Fruit fly (Drosophila melanogaster) whole organism, embryonic: ENCODE results near the gene CG13995.
A peak's percentile ranks its signal among the peaks of the same experiment; 100 is the strongest.

Source experiments
- Bgb ChIP-seq: fragments of 200-800 bp; sonication (Bioruptor generic); IDR thresholded peaks from 2 replicates; pipeline ENCODE4 v1.3.6; 2022; ENCODE audit warnings: missing biosample characterization, missing genetic modification characterization; ENCODE audit not compliant: partially characterized antibody
- C15 ChIP-seq: fragments of 200-800 bp; sonication (Bioruptor generic); IDR thresholded peaks from 3 replicates; pipeline ENCODE4 v1.3.6; 2022; ENCODE audit warnings: missing biosample characterization, missing genetic modification characterization
- CG10147 ChIP-seq: fragments of 200-800 bp; sonication (Bioruptor generic); optimal IDR thresholded peaks from 2 replicates; lab custom pipeline; 2019; ENCODE audit warnings: missing biosample characterization, mild to moderate bottlenecking, missing genetic modification characterization, moderate library complexity
- CG10431 ChIP-seq: fragments of 200-800 bp; sonication (Bioruptor generic); optimal IDR thresholded peaks from 3 replicates; lab custom pipeline; 2018; ENCODE audit warnings: missing biosample characterization, mild to moderate bottlenecking, missing genetic modification characterization
- CG13424 ChIP-seq: fragments of 200-800 bp; sonication (Bioruptor generic); optimal IDR thresholded peaks from 2 replicates; lab custom pipeline; 2019; ENCODE audit warnings: missing biosample characterization, mild to moderate bottlenecking, missing genetic modification characterization, moderate library complexity
- CG13624 ChIP-seq: fragments of 200-800 bp; sonication (Bioruptor generic); optimal IDR thresholded peaks from 2 replicates; lab custom pipeline; 2016; ENCODE audit warnings: missing biosample characterization, missing genetic modification characterization
- CG17186 ChIP-seq: fragments of 200-800 bp; sonication (Bioruptor generic); optimal IDR thresholded peaks from 3 replicates; lab custom pipeline; 2017; ENCODE audit warnings: missing biosample characterization, missing genetic modification reagents, missing genetic modification characterization
- CG1792 ChIP-seq: fragments of 200-800 bp; sonication (Bioruptor generic); optimal IDR thresholded peaks from 2 replicates; lab custom pipeline; 2016; ENCODE audit warnings: missing biosample characterization, missing genetic modification characterization
- CG2116 ChIP-seq: fragments of 200-800 bp; sonication (Bioruptor generic); optimal IDR thresholded peaks from 3 replicates; lab custom pipeline; 2018; ENCODE audit warnings: missing biosample characterization, mild to moderate bottlenecking, missing genetic modification characterization
- CG2678 ChIP-seq: fragments of 200-800 bp; sonication (Bioruptor generic); optimal IDR thresholded peaks from 3 replicates; lab custom pipeline; 2019; ENCODE audit warnings: missing biosample characterization, mild to moderate bottlenecking, missing genetic modification characterization, moderate library complexity
- CG31365 ChIP-seq: fragments of 200-800 bp; sonication (Bioruptor generic); optimal IDR thresholded peaks from 2 replicates; lab custom pipeline; 2018; ENCODE audit warnings: missing biosample characterization, mild to moderate bottlenecking, missing genetic modification characterization
- CG32532 ChIP-seq: fragments of 200-800 bp; sonication (Bioruptor generic); IDR thresholded peaks from 2 replicates; pipeline ENCODE4 v1.3.6; 2022; ENCODE audit warnings: missing biosample characterization, missing genetic modification characterization
- CG4424 ChIP-seq: fragments of 200-800 bp; sonication (Bioruptor generic); optimal IDR thresholded peaks from 3 replicates; lab custom pipeline; 2016; ENCODE audit warnings: missing biosample characterization, missing genetic modification characterization
- CG6683 ChIP-seq: fragments of 200-800 bp; sonication (Bioruptor generic); optimal IDR thresholded peaks from 2 replicates; lab custom pipeline; 2017; ENCODE audit warnings: missing biosample characterization, mild to moderate bottlenecking, missing genetic modification characterization, missing genetic modification reagents
- CG6791 ChIP-seq: fragments of 200-800 bp; sonication (Bioruptor generic); IDR thresholded peaks from 3 replicates; pipeline ENCODE4 v1.3.6; 2022; ENCODE audit warnings: missing biosample characterization, missing genetic modification characterization; ENCODE audit not compliant: partially characterized antibody
- CG7372 ChIP-seq: fragments of 200-800 bp; sonication (Bioruptor generic); IDR thresholded peaks from 2 replicates; pipeline ENCODE4 v1.3.6; 2022; ENCODE audit warnings: missing biosample characterization, missing genetic modification characterization
- CHES-1-like ChIP-seq: fragments of 200-800 bp; sonication (Bioruptor generic); optimal IDR thresholded peaks from 2 replicates; lab custom pipeline; 2016; ENCODE audit warnings: missing biosample characterization, missing genetic modification characterization
- D19B ChIP-seq: fragments of 200-800 bp; sonication (Bioruptor generic); optimal IDR thresholded peaks from 2 replicates; lab custom pipeline; 2017; ENCODE audit warnings: missing biosample characterization, mild to moderate bottlenecking, missing genetic modification characterization
- Ets97D ChIP-seq: fragments of 200-800 bp; sonication (Bioruptor generic); optimal IDR thresholded peaks from 3 replicates; lab custom pipeline; 2016; ENCODE audit warnings: missing biosample characterization, missing genetic modification characterization
- H15 ChIP-seq: fragments of 200-800 bp; sonication (Bioruptor generic); IDR thresholded peaks from 3 replicates; pipeline ENCODE4 v1.3.6; 2022; ENCODE audit warnings: missing biosample characterization, missing genetic modification characterization
- Hr3 ChIP-seq: fragments of 200-800 bp; sonication (Bioruptor generic); optimal IDR thresholded peaks from 3 replicates; lab custom pipeline; 2016; ENCODE audit warnings: missing biosample characterization, missing genetic modification characterization
- Hsf ChIP-seq: fragments of 200-800 bp; sonication (Bioruptor generic); optimal IDR thresholded peaks from 3 replicates; lab custom pipeline; 2016; ENCODE audit warnings: missing biosample characterization, missing genetic modification characterization
- Lhr ChIP-seq: fragments of 200-800 bp; sonication (Bioruptor generic); optimal IDR thresholded peaks from 3 replicates; lab custom pipeline; 2017; ENCODE audit warnings: mild to moderate bottlenecking, missing biosample characterization, missing genetic modification reagents, missing genetic modification characterization
- MBD-R2 ChIP-seq: fragments of 200-800 bp; sonication (Bioruptor generic); IDR thresholded peaks from 2 replicates; pipeline ENCODE4 v1.3.6; 2022; ENCODE audit warnings: missing biosample characterization, missing genetic modification characterization
- Max ChIP-seq: fragments of 200-800 bp; sonication (Bioruptor generic); optimal IDR thresholded peaks from 2 replicates; lab custom pipeline; 2016; ENCODE audit warnings: missing biosample characterization, mild to moderate bottlenecking, missing genetic modification characterization
- Myb ChIP-seq: fragments of 200-800 bp; sonication (Bioruptor generic); optimal IDR thresholded peaks from 2 replicates; lab custom pipeline; 2016; ENCODE audit warnings: missing biosample characterization, missing genetic modification characterization
- Nf-YC ChIP-seq: fragments of 200-800 bp; optimal IDR thresholded peaks from 3 replicates; lab custom pipeline; 2019; ENCODE audit warnings: missing biosample characterization, mild to moderate bottlenecking, missing genetic modification characterization, moderate library complexity
- Sry-β ChIP-seq: fragments of 200-800 bp; sonication (Bioruptor generic); optimal IDR thresholded peaks from 2 replicates; lab custom pipeline; 2018; ENCODE audit warnings: missing biosample characterization, mild to moderate bottlenecking, missing genetic modification characterization, moderate library complexity
- Usf ChIP-seq: fragments of 200-800 bp; sonication (Bioruptor generic); optimal IDR thresholded peaks from 2 replicates; lab custom pipeline; 2017; ENCODE audit warnings: missing genotype, missing biosample characterization, missing genetic modification characterization
- az2 ChIP-seq: fragments of 200-800 bp; sonication (Bioruptor generic); optimal IDR thresholded peaks from 3 replicates; lab custom pipeline; 2016; ENCODE audit warnings: missing biosample characterization, missing genetic modification characterization
- bsh ChIP-seq, 2 experiments: fragments of 200-800 bp; sonication (Bioruptor generic); optimal IDR thresholded peaks; 2 replicates each; lab custom pipeline; 2017 to 2018; ENCODE audit warnings: mild to moderate bottlenecking in 2 of 2, missing biosample characterization in 2 of 2, missing genetic modification characterization in 2 of 2, moderate library complexity in 1 of 2
- ci ChIP-seq: fragments of 200-800 bp; sonication (Bioruptor generic); IDR thresholded peaks from 3 replicates; pipeline ENCODE4 v1.3.6; 2022; ENCODE audit warnings: missing biosample characterization, missing genetic modification characterization
- dpn ChIP-seq, 2 experiments: fragments of 200-800 bp; sonication (Bioruptor generic); optimal IDR thresholded peaks; 3 replicates each; lab custom pipeline; 2016; ENCODE audit warnings: missing biosample characterization in 2 of 2, missing genetic modification characterization in 2 of 2
- fd64A ChIP-seq: fragments of 200-800 bp; sonication (Bioruptor generic); optimal IDR thresholded peaks from 3 replicates; lab custom pipeline; 2018; ENCODE audit warnings: missing biosample characterization, mild to moderate bottlenecking, missing genetic modification characterization
- grau ChIP-seq: fragments of 200-800 bp; optimal IDR thresholded peaks from 3 replicates; lab custom pipeline; 2019; ENCODE audit warnings: missing biosample characterization, mild to moderate bottlenecking, missing genetic modification characterization, moderate library complexity
- inv ChIP-seq: fragments of 200-800 bp; sonication (Bioruptor generic); IDR thresholded peaks from 2 replicates; pipeline ENCODE4 v1.3.6; 2022; ENCODE audit warnings: missing biosample characterization, missing genetic modification characterization; ENCODE audit not compliant: partially characterized antibody
- mld ChIP-seq: fragments of 200-800 bp; sonication (Bioruptor generic); IDR thresholded peaks from 3 replicates; pipeline ENCODE4 v1.3.6; 2022; ENCODE audit warnings: missing biosample characterization, missing genetic modification characterization; ENCODE audit not compliant: partially characterized antibody
- nau ChIP-seq: fragments of 200-800 bp; sonication (Bioruptor generic); optimal IDR thresholded peaks from 3 replicates; lab custom pipeline; 2017; ENCODE audit warnings: missing biosample characterization, mild to moderate bottlenecking, missing genetic modification characterization, missing genetic modification reagents
- onecut ChIP-seq: fragments of 200-800 bp; sonication (Bioruptor generic); IDR thresholded peaks from 2 replicates; pipeline ENCODE4 v1.3.6; 2022; ENCODE audit warnings: missing biosample characterization, missing genetic modification characterization
- prd ChIP-seq, 3 experiments: fragments of >200 bp in 2 of 3; fragments of 200-800 bp in 1 of 3; sonication (Bioruptor generic) in 1 of 3; optimal IDR thresholded peaks in 2 of 3; IDR thresholded peaks in 1 of 3; 2 replicates in 2 of 3; 3 replicates in 1 of 3; pipeline versions ENCODE4 v1.3.6 to Lab custom; 2017 to 2022; ENCODE audit warnings: missing biosample characterization in 1 of 3, missing genetic modification characterization in 1 of 3
- row ChIP-seq: fragments of 200-800 bp; sonication (Bioruptor generic); IDR thresholded peaks from 3 replicates; pipeline ENCODE4 v1.3.6; 2022; ENCODE audit warnings: missing biosample characterization, missing genetic modification characterization
- slbo ChIP-seq: fragments of 200-800 bp; sonication (Bioruptor generic); IDR thresholded peaks from 2 replicates; pipeline ENCODE4 v1.3.6; 2022; ENCODE audit warnings: missing biosample characterization, missing genetic modification characterization
- sug ChIP-seq: fragments of 200-800 bp; optimal IDR thresholded peaks from 2 replicates; lab custom pipeline; 2019; ENCODE audit warnings: missing biosample characterization, mild to moderate bottlenecking, missing genetic modification characterization, moderate library complexity
- trem ChIP-seq: fragments of 200-800 bp; optimal IDR thresholded peaks from 3 replicates; lab custom pipeline; 2019; ENCODE audit warnings: missing biosample characterization, mild to moderate bottlenecking, missing genetic modification characterization, moderate library complexity
- ttk ChIP-seq: fragments of 200-800 bp; sonication (Bioruptor generic); IDR thresholded peaks from 2 replicates; pipeline ENCODE4 v2.1.2; 2022; ENCODE audit warnings: missing biosample characterization, missing genetic modification characterization
- vvl ChIP-seq: fragments of 200-800 bp; sonication (Bioruptor generic); IDR thresholded peaks from 2 replicates; pipeline ENCODE4 v1.3.6; 2022; ENCODE audit warnings: missing biosample characterization, missing genetic modification characterization
- zen2 ChIP-seq: fragments of 200-800 bp; sonication (Bioruptor generic); IDR thresholded peaks from 3 replicates; pipeline ENCODE4 v1.3.6; 2022; ENCODE audit warnings: missing biosample characterization, missing genetic modification characterization; ENCODE audit not compliant: partially characterized antibody
- zfh2 ChIP-seq: fragments of 200-800 bp; sonication (Bioruptor generic); optimal IDR thresholded peaks from 2 replicates; lab custom pipeline; 2016; ENCODE audit warnings: missing biosample characterization, missing genetic modification characterization

The CG13995 gene

DNA sequence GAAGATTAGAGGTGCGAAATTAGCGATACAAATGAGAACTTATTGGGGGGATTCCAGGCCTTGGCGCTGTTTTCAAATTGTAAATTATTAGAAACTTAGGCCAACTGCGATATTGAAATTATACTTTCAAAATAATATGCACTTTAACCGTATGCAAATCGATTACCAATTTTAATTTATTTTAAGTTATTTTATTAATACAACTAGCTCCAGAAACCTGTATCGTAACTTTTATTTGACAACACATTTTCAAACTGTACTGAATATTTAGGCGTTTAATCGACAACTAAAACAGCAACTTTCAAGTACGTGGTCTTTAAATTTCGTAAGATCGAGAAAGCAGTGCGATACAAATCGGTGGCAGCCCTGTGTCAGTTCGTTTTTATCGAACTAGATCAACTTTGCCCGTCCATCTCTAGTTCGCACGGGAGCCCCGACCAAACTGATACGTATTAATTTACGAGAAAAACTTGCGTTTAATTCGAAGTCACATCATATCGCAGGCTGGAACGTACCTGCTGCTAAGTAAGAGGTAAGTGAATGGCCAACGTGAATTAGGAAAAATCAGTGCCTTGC, 16.6 kb downstream of the CG13995 start, which contains the start of the genes CG9154 and Kr-h2 (continued):
- TF ChIP-seq zfh2 (peak; percentile 53), CG1792 (no peak), onecut (0 out of 2 replicates have a peak, but pooled peaks have one; percentile 4), CHES-1-like (GFP tag; lab: Kevin White, UChicago) (peak; percentile 32), Max (peak; percentile 14), bsh (GFP tag; optimal IDR thresholded peaks at IDR 0.05; lab: Kevin White, UChicago) (peak in 1 of 2 experiments; percentile 17), Lhr (GFP tag; lab: Kevin White, UChicago) (peak; percentile 83), CG13624 (GFP tag; lab: Kevin White, UChicago) (peak; percentile 19), CG6791 (GFP tag; lab: Robert Waterston, UW) (peak; percentile 75; the same call in 2 of the 3 replicates), Hr3 (GFP tag; lab: Kevin White, UChicago) (no peak), CG10431 (GFP tag; lab: Kevin White, UChicago) (no peak), slbo (GFP tag; lab: Robert Waterston, UW) (peak; percentile 31; the same call in 1 of the 2 replicates), inv (GFP tag; lab: Robert Waterston, UW) (peak; percentile 57; the same call in 1 of the 2 replicates), Nf-YC (tag; lab: Kevin White, UChicago) (peak; percentile 59), Myb (GFP tag; lab: Kevin White, UChicago) (peak; percentile 87), row (peak; percentile 71), trem (tag; lab: Kevin White, UChicago) (peak; percentile 73), D19B (GFP tag; lab: Kevin White, UChicago) (peak; percentile 25), H15 (GFP tag; lab: Robert Waterston, UW) (no peak), zen2 (GFP tag; lab: Robert Waterston, UW) (peak; percentile 39; the same call in 1 of the 3 replicates), CG31365 (peak; percentile 90), prd (optimal IDR thresholded peaks at IDR 0.05; lab: Kevin White, UChicago) (no peak), prd (GFP tag; IDR thresholded peaks at IDR 0.05; lab: Robert Waterston, UW) (peak; percentile 44), Bgb (GFP tag; lab: Robert Waterston, UW) (peak; percentile 73), mld (GFP tag; lab: Robert Waterston, UW) (peak; percentile 55; the same call in 1 of the 3 replicates), fd64A (GFP tag; lab: Kevin White, UChicago) (no peak), az2 (GFP tag; lab: Kevin White, UChicago) (no peak), CG7372 (GFP tag; lab: Robert Waterston, UW) (no peak), CG6683 (GFP tag; lab: Kevin White, UChicago) (no peak), CG17186 (peak; percentile 42), Hsf (GFP tag; lab: Kevin White, UChicago) (peak; percentile 32), dpn (GFP tag; optimal IDR thresholded peaks at IDR 0.05; lab: Kevin White, UChicago) (peak in 1 of 2 experiments; percentile 18), ci (GFP tag; lab: Robert Waterston, UW) (no peak), Sry-β (GFP tag; lab: Kevin White, UChicago) (peak; percentile 28), ttk (no peak), C15 (GFP tag; lab: Robert Waterston, UW) (no peak), sug (peak; percentile 64), Usf (GFP tag; lab: Kevin White, UChicago) (peak; percentile 3), MBD-R2 (GFP tag; lab: Robert Waterston, UW) (peak; percentile 37; the same call in 1 of the 2 replicates), CG4424 (GFP tag; lab: Kevin White, UChicago) (peak; percentile 23), CG2116 (GFP tag; lab: Kevin White, UChicago) (peak; percentile 98), grau (tag; lab: Kevin White, UChicago) (peak; percentile 55), CG32532 (GFP tag; lab: Robert Waterston, UW) (peak; percentile 54; the same call in 1 of the 2 replicates), CG10147 (GFP tag; lab: Kevin White, UChicago) (no peak), Ets97D (GFP tag; lab: Kevin White, UChicago) (peak; percentile 78), CG2678 (tag; lab: Kevin White, UChicago) (peak; percentile 56), vvl (peak; percentile 47; the same call in 1 of the 2 replicates), CG13424 (tag; lab: Kevin White, UChicago) (peak; percentile 35), nau (GFP tag; lab: Kevin White, UChicago) (no peak)
